Worm (Caenorhabditis elegans) whole organism, L1 larva: ENCODE measurements around the gene T11F9.10.
A peak's percentile ranks its signal among the peaks of the same experiment; 100 is the strongest.

Experiments used
- C16A3.4 ChIP-seq: fragments of 150-350 bp; optimal IDR thresholded peaks from 2 replicates; lab custom pipeline; 2014; ENCODE audit warnings: missing biosample characterization, missing genetic modification characterization
- C34B4.2 ChIP-seq: sonication (generic microtip); optimal IDR thresholded peaks from 2 replicates; lab custom pipeline; 2017; ENCODE audit warnings: mild to moderate bottlenecking, missing genetic modification characterization, missing compliant biosample characterization
- F16B12.6 ChIP-seq: fragments of 150-350 bp; optimal IDR thresholded peaks from 2 replicates; lab custom pipeline; 2014; ENCODE audit warnings: missing biosample characterization, missing genetic modification characterization
- aha-1 ChIP-seq: fragments of 150-350 bp; optimal IDR thresholded peaks from 2 replicates; lab custom pipeline; 2014; ENCODE audit warnings: missing biosample characterization, missing genetic modification characterization
- ama-1 ChIP-seq: fragments of 150-350 bp; optimal IDR thresholded peaks from 2 replicates; lab custom pipeline; 2014
- blmp-1 ChIP-seq: fragments of 150-350 bp; optimal IDR thresholded peaks from 2 replicates; lab custom pipeline; 2014; ENCODE audit warnings: missing biosample characterization, missing genetic modification characterization
- ceh-63 ChIP-seq: fragments of 200-800 bp; sonication (Bioruptor generic); optimal IDR thresholded peaks from 2 replicates; lab custom pipeline; 2018; ENCODE audit warnings: mild to moderate bottlenecking, missing genetic modification characterization, missing compliant biosample characterization
- ceh-88 ChIP-seq: fragments of 200-800 bp; sonication (Bioruptor generic); IDR thresholded peaks from 2 replicates; pipeline ENCODE4 v1.3.6; 2022; ENCODE audit warnings: missing genetic modification characterization, missing compliant biosample characterization
- dpl-1 ChIP-seq, 3 experiments: fragments of 150-350 bp in 2 of 3; sonication (generic microtip) in 1 of 3; optimal IDR thresholded peaks; 2 replicates each; lab custom pipeline; 2014 to 2017; ENCODE audit warnings: missing biosample characterization in 3 of 3, missing genetic modification characterization in 3 of 3, missing genetic modification reagents in 3 of 3
- efl-1 ChIP-seq, 4 experiments: fragments of 150-350 bp; optimal IDR thresholded peaks in 3 of 4; peaks in 1 of 4; 1 replicate in 1 of 4; 2 replicates in 3 of 4; lab custom pipeline; 2014; ENCODE audit warnings: missing biosample characterization in 2 of 4, missing genetic modification characterization in 2 of 4, missing genetic modification reagents in 2 of 4
- efl-3 ChIP-seq: fragments of 200-800 bp; sonication (Bioruptor generic); optimal IDR thresholded peaks from 2 replicates; lab custom pipeline; 2018; ENCODE audit warnings: mild to moderate bottlenecking, missing genetic modification characterization, missing compliant biosample characterization
- egl-13 ChIP-seq: sonication (generic microtip); optimal IDR thresholded peaks from 2 replicates; lab custom pipeline; 2016; ENCODE audit warnings: missing genotype, missing genetic modification reagents, missing genetic modification characterization, missing compliant biosample characterization
- egl-27 ChIP-seq, 2 experiments: fragments of 150-350 bp in 1 of 2; sonication (generic microtip); optimal IDR thresholded peaks; 3 replicates each; lab custom pipeline; 2017 to 2018; ENCODE audit warnings: missing biosample characterization in 2 of 2, missing genetic modification characterization in 2 of 2, missing genetic modification reagents in 2 of 2
- elt-2 ChIP-seq: sonication (generic microtip); optimal IDR thresholded peaks from 2 replicates; lab custom pipeline; 2016; ENCODE audit warnings: missing genetic modification characterization, mild to moderate bottlenecking, inconsistent platforms, missing compliant biosample characterization, missing genetic modification reagents
- ets-5 ChIP-seq: fragments of 200-800 bp; sonication (Bioruptor generic); IDR thresholded peaks from 2 replicates; pipeline ENCODE4 v1.3.6; 2022; ENCODE audit warnings: missing genetic modification characterization, missing compliant biosample characterization
- fkh-8 ChIP-seq: sonication (generic microtip); optimal IDR thresholded peaks from 2 replicates; lab custom pipeline; 2016; ENCODE audit warnings: mild to moderate bottlenecking, missing genetic modification characterization, missing compliant biosample characterization
- hlh-17 ChIP-seq: fragments of 200-800 bp; sonication (Bioruptor generic); optimal IDR thresholded peaks from 2 replicates; lab custom pipeline; 2018; ENCODE audit warnings: missing genetic modification characterization, mild to moderate bottlenecking, missing compliant biosample characterization, moderate library complexity, borderline replicate concordance
- hlh-4 ChIP-seq: sonication (generic microtip); optimal IDR thresholded peaks from 2 replicates; lab custom pipeline; 2016; ENCODE audit warnings: mild to moderate bottlenecking, missing genetic modification characterization, missing compliant biosample characterization
- lin-13 ChIP-seq: fragments of 150-350 bp; optimal IDR thresholded peaks from 2 replicates; lab custom pipeline; 2014; ENCODE audit warnings: missing biosample characterization, missing genetic modification reagents, missing genetic modification characterization
- lin-14 ChIP-seq: fragments of 200-800 bp; sonication (Bioruptor generic); optimal IDR thresholded peaks from 2 replicates; lab custom pipeline; 2018; ENCODE audit warnings: mild to moderate bottlenecking, missing genetic modification characterization, moderate library complexity, missing compliant biosample characterization
- lin-35 ChIP-seq, 2 experiments: fragments of 150-350 bp; optimal IDR thresholded peaks; 2 replicates each; lab custom pipeline; 2014; ENCODE audit warnings: missing biosample characterization in 2 of 2, missing genetic modification characterization in 2 of 2, missing genetic modification reagents in 2 of 2
- mdl-1 ChIP-seq, 2 experiments: fragments of 150-350 bp; optimal IDR thresholded peaks; 2 replicates each; lab custom pipeline; 2014 to 2017; ENCODE audit warnings: missing biosample characterization in 2 of 2, missing genetic modification characterization in 2 of 2, inconsistent platforms in 1 of 2
- mef-2 ChIP-seq: fragments of 150-350 bp; optimal IDR thresholded peaks from 2 replicates; lab custom pipeline; 2014; ENCODE audit warnings: missing biosample characterization, missing genetic modification characterization
- mep-1 ChIP-seq: fragments of 150-350 bp; optimal IDR thresholded peaks from 2 replicates; lab custom pipeline; 2014; ENCODE audit warnings: missing biosample characterization, missing genetic modification characterization
- nhr-11 ChIP-seq: fragments of 150-350 bp; optimal IDR thresholded peaks from 2 replicates; lab custom pipeline; 2014; ENCODE audit warnings: missing biosample characterization, missing genetic modification characterization
- nhr-19 ChIP-seq: fragments of 200-800 bp; sonication (Bioruptor generic); conservative IDR thresholded peaks from 2 replicates; pipeline ENCODE4 v1.3.6; 2022; ENCODE audit warnings: missing genetic modification characterization, missing compliant biosample characterization
- nhr-28 ChIP-seq: fragments of 150-350 bp; optimal IDR thresholded peaks from 2 replicates; lab custom pipeline; 2014; ENCODE audit warnings: missing biosample characterization, missing genetic modification characterization
- nhr-47 ChIP-seq: sonication (generic microtip); optimal IDR thresholded peaks from 2 replicates; lab custom pipeline; 2016; ENCODE audit warnings: mild to moderate bottlenecking, missing genetic modification characterization, moderate library complexity, missing compliant biosample characterization
- nhr-71 ChIP-seq: sonication (generic microtip); optimal IDR thresholded peaks from 2 replicates; lab custom pipeline; 2016; ENCODE audit warnings: mild to moderate bottlenecking, missing genetic modification characterization, moderate library complexity, missing compliant biosample characterization
- nhr-77 ChIP-seq: fragments of 150-350 bp; optimal IDR thresholded peaks from 2 replicates; lab custom pipeline; 2014; ENCODE audit warnings: missing biosample characterization, missing genetic modification characterization
- nhr-84 ChIP-seq: sonication (generic microtip); optimal IDR thresholded peaks from 2 replicates; lab custom pipeline; 2017; ENCODE audit warnings: missing biosample characterization, missing genetic modification characterization
- nhr-85 ChIP-seq: sonication (generic microtip); peaks from one replicate; lab custom pipeline; 2016; ENCODE audit warnings: missing genetic modification characterization, inconsistent platforms, missing compliant biosample characterization
- pag-3 ChIP-seq: sonication (generic microtip); optimal IDR thresholded peaks from 2 replicates; lab custom pipeline; 2017; ENCODE audit warnings: missing genetic modification characterization, mild to moderate bottlenecking, missing compliant biosample characterization, antibody characterized with exemption, borderline replicate concordance; ENCODE audit not compliant: insufficient read depth
- snpc-4 ChIP-seq: fragments of 150-350 bp; optimal IDR thresholded peaks from 2 replicates; lab custom pipeline; 2014; ENCODE audit warnings: missing biosample characterization, missing genetic modification characterization
- snu-23 ChIP-seq: sonication (generic microtip); optimal IDR thresholded peaks from 2 replicates; lab custom pipeline; 2016; ENCODE audit warnings: missing genetic modification characterization, missing compliant biosample characterization
- sox-4 ChIP-seq: sonication (generic microtip); optimal IDR thresholded peaks from 2 replicates; lab custom pipeline; 2016; ENCODE audit warnings: missing genetic modification characterization, missing compliant biosample characterization
- unc-130 ChIP-seq: fragments of 150-350 bp; optimal IDR thresholded peaks from 2 replicates; lab custom pipeline; 2017; ENCODE audit warnings: missing biosample characterization, missing genetic modification characterization, inconsistent platforms
- unc-30 ChIP-seq: sonication (generic microtip); optimal IDR thresholded peaks from 2 replicates; lab custom pipeline; 2017; ENCODE audit warnings: missing biosample characterization, missing genetic modification characterization
- unc-86 ChIP-seq: sonication (generic microtip); optimal IDR thresholded peaks from 2 replicates; lab custom pipeline; 2016; ENCODE audit warnings: missing genetic modification characterization, missing compliant biosample characterization
- unc-98 ChIP-seq: fragments of 200-800 bp; sonication (Bioruptor generic); IDR thresholded peaks from 2 replicates; pipeline ENCODE4 v1.3.6; 2022; ENCODE audit warnings: missing genetic modification characterization, missing compliant biosample characterization
- vab-15 ChIP-seq: sonication (generic microtip); optimal IDR thresholded peaks from 2 replicates; lab custom pipeline; 2017; ENCODE audit warnings: missing genotype, mild to moderate bottlenecking, missing genetic modification characterization, missing compliant biosample characterization
- zip-4 ChIP-seq: fragments of 200-800 bp; sonication (Bioruptor generic); optimal IDR thresholded peaks from 2 replicates; lab custom pipeline; 2018; ENCODE audit warnings: mild to moderate bottlenecking, missing genetic modification characterization, moderate library complexity, missing compliant biosample characterization
- ztf-4 ChIP-seq: fragments of 150-350 bp; optimal IDR thresholded peaks from 2 replicates; lab custom pipeline; 2014; ENCODE audit warnings: missing biosample characterization, missing genetic modification characterization

The T11F9.10 gene

ce11 chrV:11535504-11536062 lies 48.8 kb downstream of the T11F9.10 start (continued):
- TF ChIP-seq elt-2 (tag; lab: Kevin White, UChicago) (peak; percentile 66), dpl-1 (GFP tag; optimal IDR thresholded peaks at IDR 0.05; lab: Kevin White, UChicago) (no peak), nhr-85 (tag; lab: Kevin White, UChicago) (peak; percentile 34), mef-2 (tag; lab: Kevin White, UChicago) (no peak), lin-13 (no peak), egl-27 (tag; optimal IDR thresholded peaks at IDR 0.05; lab: Kevin White, UChicago) (no peak), hlh-17 (GFP tag; lab: Kevin White, UChicago) (no peak), C34B4.2 (tag; lab: Kevin White, UChicago) (no peak), aha-1 (no peak), efl-1 (optimal IDR thresholded peaks at IDR 0.05; lab: Kevin White, UChicago) (no peak), efl-1 (GFP tag; optimal IDR thresholded peaks at IDR 0.05 in 1 of 2; lab: Kevin White, UChicago) (peak in 1 of 2 experiments; percentile 90), zip-4 (GFP tag; lab: Kevin White, UChicago) (no peak), ceh-88 (GFP tag; lab: Robert Waterston, UW) (no peak), snu-23 (GFP tag; lab: Kevin White, UChicago) (peak; percentile 11), ceh-63 (GFP tag; lab: Kevin White, UChicago) (no peak), C16A3.4 (tag; lab: Kevin White, UChicago) (no peak), ets-5 (GFP tag; lab: Robert Waterston, UW) (no peak), nhr-71 (tag; lab: Kevin White, UChicago) (peak; percentile 55), blmp-1 (tag; lab: Kevin White, UChicago) (peak; percentile 51), unc-130 (no peak), mdl-1 (tag; optimal IDR thresholded peaks at IDR 0.05; lab: Kevin White, UChicago) (no peak), unc-98 (GFP tag; lab: Robert Waterston, UW) (no peak), unc-86 (tag; lab: Kevin White, UChicago) (no peak), lin-35 (GFP tag; optimal IDR thresholded peaks at IDR 0.05; lab: Kevin White, UChicago) (peak in 1 of 2 experiments; percentile 38), nhr-84 (tag; lab: Kevin White, UChicago) (no peak), nhr-47 (peak; percentile 0), F16B12.6 (tag; lab: Kevin White, UChicago) (no peak), pag-3 (no peak), ama-1 (lab: Kevin White, UChicago) (no peak), mep-1 (tag; lab: Kevin White, UChicago) (peak; percentile 10), nhr-28 (no peak), snpc-4 (tag; lab: Kevin White, UChicago) (no peak)

- no peak for TF ChIP-seq unc-30 (tag; lab: Kevin White, UChicago)
- TF ChIP-seq egl-13: no peak
- no peak for TF ChIP-seq nhr-19 (GFP tag; lab: Robert Waterston, UW)
- TF ChIP-seq vab-15 (tag; lab: Kevin White, UChicago): no peak
- peak; percentile 46 for TF ChIP-seq nhr-85 (tag; lab: Kevin White, UChicago)
- peak; percentile 62 for TF ChIP-seq lin-14 (GFP tag; lab: Kevin White, UChicago)
- no peak for TF ChIP-seq ets-5 (GFP tag; lab: Robert Waterston, UW)
- TF ChIP-seq efl-1 (optimal IDR thresholded peaks at IDR 0.05; lab: Kevin White, UChicago): no peak
- peak in 1 of 2 experiments; percentile 83 for TF ChIP-seq efl-1 (GFP tag; optimal IDR thresholded peaks at IDR 0.05 in 1 of 2; lab: Kevin White, UChicago)
- TF ChIP-seq nhr-11 (tag; lab: Kevin White, UChicago): no peak
- no peak for TF ChIP-seq blmp-1 (tag; lab: Kevin White, UChicago)
- no peak for TF ChIP-seq efl-3 (GFP tag; lab: Kevin White, UChicago)
- TF ChIP-seq ztf-4 (tag; lab: Kevin White, UChicago): no peak
- no peak for TF ChIP-seq fkh-8 (tag; lab: Kevin White, UChicago)
- TF ChIP-seq sox-4 (tag; lab: Kevin White, UChicago): no peak
- TF ChIP-seq hlh-4: no peak
- no peak for TF ChIP-seq nhr-77 (tag; lab: Kevin White, UChicago)
These were observed 49.9 kb downstream of the T11F9.10 start for ce11 chrV:11536667-11537066.
